Worm (Caenorhabditis elegans): ENCODE measurements around the gene F07C3.16.

ce11 chrV:9282110-9282509 is 24.7 kb upstream of the F07C3.16 start, which contains the start of gene hlh-10:
- TF ChIP-seq lin-32 (GFP tag; optimal IDR thresholded peaks at IDR 0.05) (no peak), lin-13 (tag; optimal IDR thresholded peaks at IDR 0.05) (no peak), zip-8 (tag; optimal IDR thresholded peaks at IDR 0.05) (no peak), elt-3 (tag; optimal IDR thresholded peaks at IDR 0.05) (no peak), ceh-83 (GFP tag; optimal IDR thresholded peaks at IDR 0.05) (no peak), snpc-4 (tag; optimal IDR thresholded peaks at IDR 0.05) (no peak), pha-4 (tag; optimal IDR thresholded peaks at IDR 0.05) (no peak), ztf-11 (tag; optimal IDR thresholded peaks at IDR 0.05) (no peak), mls-2 (tag; optimal IDR thresholded peaks at IDR 0.05) (no peak), lsy-2 (tag; optimal IDR thresholded peaks at IDR 0.05) (no peak), unc-39 (tag; optimal IDR thresholded peaks at IDR 0.05) (no peak), nhr-237 (tag; optimal IDR thresholded peaks at IDR 0.05) (no peak), elt-1 (tag; optimal IDR thresholded peaks at IDR 0.05; ENCODE audit: borderline replicate concordance, insufficient read depth) (no peak)

All from whole organism, mixed stage, embryonic.